Worm (Caenorhabditis elegans): ENCODE results near the gene puf-9.

- TF ChIP-seq pros-1 (tag; optimal IDR thresholded peaks at IDR 0.05) (no peak), F13H6.1 (tag; optimal IDR thresholded peaks at IDR 0.05) (no peak), hlh-6 (tag; optimal IDR thresholded peaks at IDR 0.05) (no peak), nhr-11 (tag; optimal IDR thresholded peaks at IDR 0.05) (no peak), dmd-4 (tag; optimal IDR thresholded peaks at IDR 0.05; ENCODE audit: borderline replicate concordance) (no peak), ama-1 (optimal IDR thresholded peaks at IDR 0.05) (no peak), unc-86 (tag; optimal IDR thresholded peaks at IDR 0.05) (no peak), nfya-1 (tag; optimal IDR thresholded peaks at IDR 0.05) (no peak), ceh-31 (tag; optimal IDR thresholded peaks at IDR 0.05) (no peak), tbx-7 (tag; optimal IDR thresholded peaks at IDR 0.05) (no peak), ets-4 (tag; optimal IDR thresholded peaks at IDR 0.05) (no peak), pqm-1 (tag; optimal IDR thresholded peaks at IDR 0.05) (no peak), ceh-48 (tag; optimal IDR thresholded peaks at IDR 0.05) (no peak)
Observed at ce11 chrX:5848703-5849102, 7.3 kb downstream of the puf-9 start, which contains the start of gene atat-2.
